Worm (Caenorhabditis elegans) whole organism, early embryonic: Measurements from ENCODE around the gene oma-2.

Experiments used
- B0310.2 ChIP-seq: sonication (generic microtip); optimal IDR thresholded peaks from 2 replicates; lab custom pipeline; 2016; ENCODE audit warnings: mild to moderate bottlenecking, missing genetic modification characterization, missing compliant biosample characterization
- ama-1 ChIP-seq: fragments of 150-350 bp; optimal IDR thresholded peaks from 2 replicates; lab custom pipeline; 2014
- ets-7 ChIP-seq: sonication (generic microtip); optimal IDR thresholded peaks from 2 replicates; lab custom pipeline; 2016; ENCODE audit warnings: missing genotype, missing genetic modification characterization, missing compliant biosample characterization
- hmg-4 ChIP-seq: fragments of 200-800 bp; sonication (Bioruptor generic); optimal IDR thresholded peaks from 2 replicates; lab custom pipeline; 2018; ENCODE audit warnings: mild to moderate bottlenecking, missing genetic modification characterization, missing compliant biosample characterization
- hnd-1 ChIP-seq: sonication (generic microtip); optimal IDR thresholded peaks from 2 replicates; lab custom pipeline; 2016; ENCODE audit warnings: missing genetic modification characterization, missing compliant biosample characterization

ce11 chrV:8079813-8080212, 50.6 kb downstream of the oma-2 start:
- TF ChIP-seq ama-1 (lab: Kevin White, UChicago) (no peak), hmg-4 (GFP tag; lab: Kevin White, UChicago) (no peak), B0310.2 (tag; lab: Kevin White, UChicago) (no peak), ets-7 (tag; lab: Kevin White, UChicago) (no peak), hnd-1 (tag; lab: Kevin White, UChicago) (no peak)
